Worm (Caenorhabditis elegans): ENCODE data around the gene rsr-2.

rsr-2 gene

ce11 chrII:12266145-12266544, 41.0 kb downstream of the rsr-2 start, which contains the start of gene tric-1B.1:
TSS of gene tric-1B.1 (minus strand) at chrII:12266245.
- TF ChIP-seq sea-1 (GFP tag; conservative IDR thresholded peaks at IDR 0.05), result no peak
- no peak for TF ChIP-seq B0310.2 (tag; optimal IDR thresholded peaks at IDR 0.05)
- TF ChIP-seq ceh-13 (GFP tag; optimal IDR thresholded peaks at IDR 0.05), result no peak
- TF ChIP-seq hmg-4 (GFP tag; optimal IDR thresholded peaks at IDR 0.05), result no peak
- no peak for TF ChIP-seq flt-1 (GFP tag; IDR thresholded peaks at IDR 0.05)
- no peak for TF ChIP-seq hnd-1 (tag; optimal IDR thresholded peaks at IDR 0.05)
- no peak for TF ChIP-seq ceh-36 (tag; optimal IDR thresholded peaks at IDR 0.05)
- TF ChIP-seq F13C5.2 (tag; optimal IDR thresholded peaks at IDR 0.05), result no peak

DNA sequence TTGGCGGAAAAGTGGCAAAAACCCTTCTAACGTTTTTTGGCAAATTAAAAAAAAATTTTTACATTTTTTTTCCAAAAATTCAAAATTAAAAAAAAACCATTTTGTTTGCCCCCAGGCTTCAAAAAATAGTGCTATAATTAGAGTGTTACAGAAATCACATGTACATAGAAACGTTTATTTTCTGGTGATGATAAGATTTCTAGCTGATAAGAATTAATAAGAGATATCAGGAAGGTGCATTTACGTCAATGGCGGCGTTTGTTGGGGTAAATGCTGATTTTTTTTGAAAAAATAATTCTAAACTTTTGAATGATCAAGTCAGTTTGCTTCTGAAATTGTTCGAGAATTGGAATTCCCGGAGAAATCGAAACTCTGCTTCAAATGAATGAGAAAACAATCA, 41.6 kb downstream of the rsr-2 start:
- TF ChIP-seq flt-1 (GFP tag; IDR thresholded peaks at IDR 0.05), result no peak
- no peak for TF ChIP-seq tra-4 (tag; optimal IDR thresholded peaks at IDR 0.05)
- no peak for TF ChIP-seq tbx-37 (GFP tag; conservative IDR thresholded peaks at IDR 0.05)
- TF ChIP-seq hmg-4 (GFP tag; optimal IDR thresholded peaks at IDR 0.05), result no peak
- no peak for TF ChIP-seq hmbx-1 (tag; optimal IDR thresholded peaks at IDR 0.05)
- TF ChIP-seq tbx-11 (GFP tag; IDR thresholded peaks at IDR 0.05), result no peak
- no peak for TF ChIP-seq sea-1 (GFP tag; conservative IDR thresholded peaks at IDR 0.05)
- no peak for TF ChIP-seq pes-1 (GFP tag; IDR thresholded peaks at IDR 0.05)
- no peak for TF ChIP-seq B0310.2 (tag; optimal IDR thresholded peaks at IDR 0.05)
- TF ChIP-seq F13C5.2 (tag; optimal IDR thresholded peaks at IDR 0.05), result no peak
- no peak for TF ChIP-seq scrt-1 (GFP tag; IDR thresholded peaks at IDR 0.05)
- TF ChIP-seq aly-1 (tag; optimal IDR thresholded peaks at IDR 0.05), result no peak
- TF ChIP-seq hnd-1 (tag; optimal IDR thresholded peaks at IDR 0.05), result no peak

ce11 chrII:12268857-12269256, 43.7 kb downstream of the rsr-2 start:
- TF ChIP-seq ama-1 (optimal IDR thresholded peaks at IDR 0.05), result no peak
- TF ChIP-seq sea-1 (GFP tag; conservative IDR thresholded peaks at IDR 0.05), result no peak
- no peak for TF ChIP-seq hmbx-1 (tag; optimal IDR thresholded peaks at IDR 0.05)
- TF ChIP-seq scrt-1 (GFP tag; IDR thresholded peaks at IDR 0.05), result no peak
- TF ChIP-seq pes-1 (GFP tag; IDR thresholded peaks at IDR 0.05), result no peak
- no peak for TF ChIP-seq ets-7 (tag; optimal IDR thresholded peaks at IDR 0.05)
- TF ChIP-seq tbx-11 (GFP tag; IDR thresholded peaks at IDR 0.05), result no peak
- TF ChIP-seq ceh-36 (tag; optimal IDR thresholded peaks at IDR 0.05), result no peak
- TF ChIP-seq F13C5.2 (tag; optimal IDR thresholded peaks at IDR 0.05), result no peak

DNA sequence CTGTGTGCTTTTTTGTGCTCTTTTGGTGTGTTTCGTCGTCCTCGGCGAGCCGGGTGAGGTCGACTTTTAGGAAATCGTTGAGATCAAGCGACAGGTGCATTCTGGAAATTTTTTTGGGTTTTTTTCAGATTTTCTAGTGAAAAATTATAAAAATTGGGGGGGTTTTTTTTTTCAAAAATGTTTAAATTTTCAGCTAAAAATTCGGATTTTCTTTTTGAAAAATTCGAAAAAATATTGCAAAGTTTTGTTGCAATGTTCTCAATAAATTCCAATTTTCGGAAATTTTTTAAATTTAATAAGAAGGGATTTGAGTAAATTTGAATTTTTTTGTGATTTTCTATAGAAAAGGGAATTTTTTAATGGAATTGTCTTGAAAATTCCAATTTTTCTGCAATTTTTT, 49.8 kb downstream of the rsr-2 start, which contains the start of gene Y57A10A.27:
Gene Y57A10A.27, minus strand, starts transcription at position 101 of the 400 bp plus-strand sequence.
- TF ChIP-seq ceh-36 (tag; optimal IDR thresholded peaks at IDR 0.05), result no peak
- no peak for TF ChIP-seq tbx-11 (GFP tag; IDR thresholded peaks at IDR 0.05)
- TF ChIP-seq ceh-13 (GFP tag; optimal IDR thresholded peaks at IDR 0.05), result no peak
- TF ChIP-seq scrt-1 (GFP tag; IDR thresholded peaks at IDR 0.05), result no peak
- TF ChIP-seq hmg-4 (GFP tag; optimal IDR thresholded peaks at IDR 0.05), result no peak
